Fruit fly (Drosophila melanogaster): ENCODE data around the gene jar.

Gene jar

DNA sequence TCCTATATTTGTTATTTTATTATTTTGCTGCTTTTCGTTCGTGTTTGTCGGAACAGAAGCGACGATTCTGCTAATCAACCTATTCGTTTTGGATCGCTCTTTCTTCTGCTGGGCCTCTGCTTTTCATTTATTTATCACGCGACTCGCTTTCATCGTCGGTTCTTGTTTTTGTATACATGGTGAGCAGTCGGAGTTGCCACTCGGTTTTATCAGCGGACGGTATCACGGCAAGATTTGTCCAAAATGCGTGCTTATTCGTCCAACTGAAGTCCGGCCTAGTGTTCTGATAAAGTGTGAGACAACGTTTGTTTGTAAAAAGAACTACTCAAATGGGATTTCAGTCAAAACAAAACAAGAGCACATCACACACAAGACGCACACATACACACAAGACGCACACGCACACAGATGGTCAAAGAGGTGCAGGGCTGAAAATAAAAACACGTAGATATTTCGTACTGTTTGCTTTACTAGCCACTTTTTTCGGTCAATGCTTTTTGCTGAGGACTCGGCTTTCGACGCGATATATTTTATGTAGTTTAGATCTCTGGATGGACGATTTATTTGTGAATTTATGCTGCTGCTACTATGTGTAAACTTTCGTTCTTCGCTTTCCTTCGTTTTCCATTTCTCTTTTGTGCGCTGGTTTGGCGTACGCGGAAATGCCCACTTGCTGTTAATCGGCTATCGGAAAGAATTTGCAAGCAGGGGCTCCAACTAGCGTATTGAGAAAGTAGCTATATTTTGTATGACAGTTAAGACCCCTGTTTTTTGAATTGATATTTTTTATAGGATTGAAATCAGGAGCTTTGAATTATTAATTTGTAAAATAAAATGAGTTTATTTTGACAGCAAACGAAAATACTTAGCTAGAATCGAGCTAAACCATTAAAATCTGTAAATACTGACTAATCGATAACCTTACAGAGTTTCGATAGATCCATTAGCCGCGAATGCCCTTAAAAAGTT is 49.4 kb downstream of the jar start, which contains the start of gene twin (continued):
- TF ChIP-seq CG4404 (GFP tag; IDR thresholded peaks at IDR 0.05): no peak
- peak; percentile 76 for TF ChIP-seq NFAT (GFP tag; IDR thresholded peaks at IDR 0.05)
- no peak for TF ChIP-seq CG10321 (GFP tag; IDR thresholded peaks at IDR 0.05)
- peak; percentile 70 for TF ChIP-seq tin (GFP tag; optimal IDR thresholded peaks at IDR 0.05)
- TF ChIP-seq odd (GFP tag; optimal IDR thresholded peaks at IDR 0.05): no peak
- no peak; the same call in 2 of the 3 replicates for TF ChIP-seq Opbp (GFP tag; IDR thresholded peaks at IDR 0.05; ENCODE audit: partially characterized antibody)
- peak; percentile 38 for TF ChIP-seq twi (tag; optimal IDR thresholded peaks at IDR 0.05)
- no peak for TF ChIP-seq bigmax (GFP tag; optimal IDR thresholded peaks at IDR 0.05)
- TF ChIP-seq CG30431 (GFP tag; optimal IDR thresholded peaks at IDR 0.05): no peak
- TF ChIP-seq CG9215 (GFP tag; IDR thresholded peaks at IDR 0.05): no peak; the same call in 1 of the 2 replicates
- TF ChIP-seq Bteb2 (GFP tag; optimal IDR thresholded peaks at IDR 0.05): peak; percentile 42
- TF ChIP-seq dimm (GFP tag; IDR thresholded peaks at IDR 0.05): no peak
- TF ChIP-seq Tbp (GFP tag; optimal IDR thresholded peaks at IDR 0.05): no peak
- TF ChIP-seq eve (GFP tag; optimal IDR thresholded peaks at IDR 0.05): no peak
- no peak for TF ChIP-seq pita (GFP tag; optimal IDR thresholded peaks at IDR 0.05)
- TF ChIP-seq crp (GFP tag; optimal IDR thresholded peaks at IDR 0.05): no peak
- no peak for TF ChIP-seq CG10959 (GFP tag; IDR thresholded peaks at IDR 0.05)
- TF ChIP-seq sisA (GFP tag; IDR thresholded peaks at IDR 0.05): no peak; the same call in 1 of the 2 replicates
- TF ChIP-seq CG8281 (tag; optimal IDR thresholded peaks at IDR 0.05): no peak
- peak; percentile 81 for TF ChIP-seq Hsf (GFP tag; optimal IDR thresholded peaks at IDR 0.05)
- TF ChIP-seq CG13775 (GFP tag; optimal IDR thresholded peaks at IDR 0.05): peak; percentile 67
- peak; percentile 5 for TF ChIP-seq CG4328 (GFP tag; optimal IDR thresholded peaks at IDR 0.05)
- no peak for TF ChIP-seq lov (optimal IDR thresholded peaks at IDR 0.05)
- TF ChIP-seq lov (GFP tag; IDR thresholded peaks at IDR 0.05): no peak
- TF ChIP-seq PHDP (tag; optimal IDR thresholded peaks at IDR 0.05): peak; percentile 49
- TF ChIP-seq CG18764 (GFP tag; optimal IDR thresholded peaks at IDR 0.05): peak; percentile 56
- TF ChIP-seq toy (GFP tag; IDR thresholded peaks at IDR 0.05): no peak
- TF ChIP-seq MTF-1 (GFP tag; optimal IDR thresholded peaks at IDR 0.05; ENCODE audit: borderline replicate concordance): no peak
- no peak; the same call in 1 of the 2 replicates for TF ChIP-seq CG14441 (GFP tag; IDR thresholded peaks at IDR 0.05)
- peak; percentile 22 for TF ChIP-seq dm (GFP tag; optimal IDR thresholded peaks at IDR 0.05)
- peak in 1 of 2 experiments; percentile 43 for TF ChIP-seq Eip74EF (GFP tag; optimal IDR thresholded peaks at IDR 0.05)
- peak; percentile 70 for TF ChIP-seq pum (GFP tag; optimal IDR thresholded peaks at IDR 0.05)
- no peak for TF ChIP-seq Awh (GFP tag; IDR thresholded peaks at IDR 0.05)
- TF ChIP-seq CG4707 (GFP tag; optimal IDR thresholded peaks at IDR 0.05): no peak
- TF ChIP-seq CG13894 (tag; optimal IDR thresholded peaks at IDR 0.05): peak; percentile 69
- peak; percentile 71 for TF ChIP-seq Dref (GFP tag; IDR thresholded peaks at IDR 0.05)
- TF ChIP-seq GATAe (GFP tag; conservative IDR thresholded peaks at IDR 0.05): no peak
- TF ChIP-seq CG8388 (GFP tag; optimal IDR thresholded peaks at IDR 0.05): no peak
- peak; percentile 72 for TF ChIP-seq zfh2 (GFP tag; optimal IDR thresholded peaks at IDR 0.05)
- TF ChIP-seq CG11560 (tag; IDR thresholded peaks at IDR 0.05): peak; percentile 58; the same call in 2 of the 3 replicates
- no peak for TF ChIP-seq Ravus (GFP tag; IDR thresholded peaks at IDR 0.05)
- TF ChIP-seq CG14965 (GFP tag; optimal IDR thresholded peaks at IDR 0.05; ENCODE audit: borderline replicate concordance): no peak
- TF ChIP-seq jigr1 (GFP tag; IDR thresholded peaks at IDR 0.05): no peak
- TF ChIP-seq CG5245 (GFP tag; optimal IDR thresholded peaks at IDR 0.05): peak; percentile 28
- TF ChIP-seq CG32767 (GFP tag; IDR thresholded peaks at IDR 0.05): no peak
- TF ChIP-seq gce (GFP tag; IDR thresholded peaks at IDR 0.05): no peak
- peak; percentile 50 for TF ChIP-seq CG10267 (tag; optimal IDR thresholded peaks at IDR 0.05)
- peak; percentile 35 for TF ChIP-seq pb (GFP tag; optimal IDR thresholded peaks at IDR 0.05)
- no peak for TF ChIP-seq CG32772 (GFP tag; IDR thresholded peaks at IDR 0.05)

Measured in whole organism, embryonic.